Worm (Caenorhabditis elegans): ENCODE results near the gene pde-4.

The pde-4 gene

ce11 chrII:7593227-7593626, 57.8 kb downstream of the pde-4 start:
- no peak for TF ChIP-seq unc-62 (GFP tag; optimal IDR thresholded peaks at IDR 0.05)

DNA sequence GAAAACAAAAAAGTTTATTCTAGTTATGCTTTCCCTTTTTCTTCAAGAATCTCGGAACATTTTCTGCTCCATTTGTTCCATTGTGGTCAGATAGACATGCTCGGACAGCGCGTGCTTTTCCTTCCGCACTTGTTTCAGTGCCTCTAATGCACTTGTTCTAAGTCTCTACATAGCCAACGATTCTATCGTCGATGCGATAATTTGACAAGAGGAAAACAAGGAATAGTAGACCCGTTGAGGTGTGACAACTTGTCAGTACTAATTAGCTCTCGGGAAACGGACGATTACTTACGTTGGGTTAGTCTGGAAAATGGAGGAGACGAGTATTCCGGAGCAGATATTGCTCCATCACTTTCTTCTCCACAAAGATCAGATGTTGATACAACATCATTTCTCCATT, 62.8 kb downstream of the pde-4 start:
- no peak for TF ChIP-seq unc-62 (GFP tag; optimal IDR thresholded peaks at IDR 0.05)

ce11 chrII:7583555-7583954, 67.5 kb downstream of the pde-4 start, which contains the start of gene mks-3:
TSS of gene mks-3 (minus strand) at chrII:7583655.
- TF ChIP-seq unc-62 (GFP tag; optimal IDR thresholded peaks at IDR 0.05), result no peak

ce11 chrII:7577412-7577811, 73.6 kb downstream of the pde-4 start, which contains the start of gene F35D2.6:
TSS of gene F35D2.6 (plus strand) at chrII:7577712.
- TF ChIP-seq unc-62 (GFP tag; optimal IDR thresholded peaks at IDR 0.05), result no peak

Measured in whole organism, dauer.